Worm (Caenorhabditis elegans): Measurements from ENCODE around the gene srt-14.
"Not testable (repeated sequence)": the region's sequence is repeated elsewhere in the genome, so short reads cannot be mapped to it uniquely, and the experiment has no call there.

- TF ChIP-seq D2030.7 (GFP tag; IDR thresholded peaks at IDR 0.05); him-1 (tag; optimal IDR thresholded peaks at IDR 0.05); ztf-22 (GFP tag; optimal IDR thresholded peaks at IDR 0.05); unc-130 (GFP tag; optimal IDR thresholded peaks at IDR 0.05); ztf-26 (tag; optimal IDR thresholded peaks at IDR 0.05); ceh-100 (GFP tag; IDR thresholded peaks at IDR 0.05): not testable (repeated sequence)
Measured at ce11 chrV:4284737-4285136, 28.4 kb upstream of the srt-14 start, which contains the start of gene srt-19.
